Fruit fly (Drosophila melanogaster) whole organism, embryonic: ENCODE results near the gene CG32237.

ENCODE experiments used
- Abd-B ChIP-seq: fragments of 200-800 bp; sonication (Bioruptor generic); optimal IDR thresholded peaks from 2 replicates; lab custom pipeline; 2018; ENCODE audit warnings: missing biosample characterization, mild to moderate bottlenecking, missing genetic modification characterization, moderate library complexity
- Atf6 ChIP-seq: fragments of 200-800 bp; sonication (Bioruptor generic); IDR thresholded peaks from 2 replicates; pipeline ENCODE4 v1.3.6; 2022; ENCODE audit warnings: missing biosample characterization, missing genetic modification characterization
- Bdp1 ChIP-seq: fragments of 200-800 bp; sonication (Bioruptor generic); optimal IDR thresholded peaks from 3 replicates; lab custom pipeline; 2016; ENCODE audit warnings: missing biosample characterization, missing genetic modification characterization
- Bgb ChIP-seq: fragments of 200-800 bp; sonication (Bioruptor generic); IDR thresholded peaks from 2 replicates; pipeline ENCODE4 v1.3.6; 2022; ENCODE audit warnings: missing biosample characterization, missing genetic modification characterization; ENCODE audit not compliant: partially characterized antibody
- CG10267 ChIP-seq: fragments of 200-800 bp; sonication (Bioruptor generic); optimal IDR thresholded peaks from 2 replicates; lab custom pipeline; 2018; ENCODE audit warnings: missing biosample characterization, mild to moderate bottlenecking, missing genetic modification characterization, moderate library complexity
- CG10462 ChIP-seq: fragments of 200-800 bp; sonication (Bioruptor generic); optimal IDR thresholded peaks from 2 replicates; lab custom pipeline; 2016; ENCODE audit warnings: missing biosample characterization, missing genetic modification characterization
- CG10654 ChIP-seq: fragments of 200-800 bp; sonication (Bioruptor generic); optimal IDR thresholded peaks from 2 replicates; lab custom pipeline; 2016; ENCODE audit warnings: missing biosample characterization, missing genetic modification characterization
- CG11093 ChIP-seq: fragments of 200-800 bp; sonication (Bioruptor generic); IDR thresholded peaks from 3 replicates; pipeline ENCODE4 v1.3.6; 2022; ENCODE audit warnings: missing biosample characterization, missing genetic modification characterization
- CG11695 ChIP-seq: fragments of 200-800 bp; sonication (Bioruptor generic); IDR thresholded peaks from 3 replicates; pipeline ENCODE4 v1.3.6; 2022; ENCODE audit warnings: missing biosample characterization, missing genetic modification characterization
- CG12155 ChIP-seq: fragments of 200-800 bp; sonication (Bioruptor generic); optimal IDR thresholded peaks from 3 replicates; lab custom pipeline; 2016; ENCODE audit warnings: missing biosample characterization, missing genetic modification characterization
- CG12299 ChIP-seq: fragments of 200-800 bp; sonication (Bioruptor generic); optimal IDR thresholded peaks from 2 replicates; lab custom pipeline; 2018; ENCODE audit warnings: missing biosample characterization, mild to moderate bottlenecking, missing genetic modification characterization
- CG14441 ChIP-seq: fragments of 200-800 bp; sonication (Bioruptor generic); IDR thresholded peaks from 2 replicates; pipeline ENCODE4 v1.3.6; 2022; ENCODE audit warnings: missing biosample characterization, missing genetic modification characterization
- CG17802 ChIP-seq: fragments of 200-800 bp; sonication (Bioruptor generic); optimal IDR thresholded peaks from 2 replicates; lab custom pipeline; 2018; ENCODE audit warnings: missing biosample characterization, mild to moderate bottlenecking, missing genetic modification characterization, moderate library complexity
- CG17829 ChIP-seq: fragments of 200-800 bp; optimal IDR thresholded peaks from 2 replicates; lab custom pipeline; 2019; ENCODE audit warnings: missing biosample characterization, mild to moderate bottlenecking, missing genetic modification characterization, moderate library complexity
- CG2678 ChIP-seq: fragments of 200-800 bp; sonication (Bioruptor generic); optimal IDR thresholded peaks from 3 replicates; lab custom pipeline; 2019; ENCODE audit warnings: missing biosample characterization, mild to moderate bottlenecking, missing genetic modification characterization, moderate library complexity
- CG30020 ChIP-seq: fragments of 200-800 bp; optimal IDR thresholded peaks from 2 replicates; lab custom pipeline; 2019; ENCODE audit warnings: missing biosample characterization, mild to moderate bottlenecking, missing genetic modification characterization, moderate library complexity
- CG31365 ChIP-seq: fragments of 200-800 bp; sonication (Bioruptor generic); optimal IDR thresholded peaks from 2 replicates; lab custom pipeline; 2018; ENCODE audit warnings: missing biosample characterization, mild to moderate bottlenecking, missing genetic modification characterization
- CG31441 ChIP-seq: fragments of 200-800 bp; sonication (Bioruptor generic); IDR thresholded peaks from 2 replicates; pipeline ENCODE4 v1.3.6; 2022; ENCODE audit warnings: missing biosample characterization, missing genetic modification characterization
- CG3838 ChIP-seq: fragments of 200-800 bp; sonication (Bioruptor generic); optimal IDR thresholded peaks from 3 replicates; lab custom pipeline; 2016; ENCODE audit warnings: missing biosample characterization, missing genetic modification characterization
- CG42726 ChIP-seq: fragments of 200-800 bp; sonication (Bioruptor generic); IDR thresholded peaks from 2 replicates; pipeline ENCODE4 v1.3.6; 2022; ENCODE audit warnings: missing biosample characterization, missing genetic modification characterization; ENCODE audit not compliant: partially characterized antibody
- CG6175 ChIP-seq: fragments of 200-800 bp; sonication (Bioruptor generic); IDR thresholded peaks from 3 replicates; pipeline ENCODE4 v1.3.6; 2022; ENCODE audit warnings: missing biosample characterization, missing genetic modification characterization
- CG6654 ChIP-seq: fragments of 200-800 bp; sonication (Bioruptor generic); optimal IDR thresholded peaks from 2 replicates; lab custom pipeline; 2017; ENCODE audit warnings: missing biosample characterization, mild to moderate bottlenecking, missing genetic modification characterization
- CG7963 ChIP-seq: fragments of 200-800 bp; sonication (Bioruptor generic); IDR thresholded peaks from 3 replicates; pipeline ENCODE4 v1.3.6; 2022; ENCODE audit warnings: missing biosample characterization, missing genetic modification characterization; ENCODE audit not compliant: partially characterized antibody
- CG9797 ChIP-seq: fragments of 200-800 bp; sonication (Bioruptor generic); optimal IDR thresholded peaks from 3 replicates; lab custom pipeline; 2018; ENCODE audit warnings: missing biosample characterization, mild to moderate bottlenecking, missing genetic modification characterization
- CG9876 ChIP-seq: fragments of 200-800 bp; sonication (Bioruptor generic); optimal IDR thresholded peaks from 2 replicates; lab custom pipeline; 2016; ENCODE audit warnings: missing biosample characterization, missing genetic modification characterization
- Eip74EF ChIP-seq, 2 experiments: fragments of 200-800 bp in 1 of 2; fragments of >200 bp in 1 of 2; sonication (Bioruptor generic) in 1 of 2; optimal IDR thresholded peaks; 2 replicates each; lab custom pipeline; 2017 to 2019; ENCODE audit warnings: missing biosample characterization in 2 of 2, missing genetic modification characterization in 2 of 2, mild to moderate bottlenecking in 1 of 2, moderate library complexity in 1 of 2
- GATAe ChIP-seq: fragments of 200-800 bp; sonication (Bioruptor generic); conservative IDR thresholded peaks from 2 replicates; pipeline ENCODE4 v1.3.6; 2022; ENCODE audit warnings: missing biosample characterization, missing genetic modification characterization
- NC2α ChIP-seq: fragments of 200-800 bp; sonication (Bioruptor generic); optimal IDR thresholded peaks from 2 replicates; lab custom pipeline; 2016; ENCODE audit warnings: missing biosample characterization, missing genetic modification characterization
- NfI ChIP-seq: fragments of 200-800 bp; sonication (Bioruptor generic); optimal IDR thresholded peaks from 3 replicates; lab custom pipeline; 2018; ENCODE audit warnings: missing biosample characterization, mild to moderate bottlenecking, missing genetic modification characterization, moderate library complexity
- Sox102F ChIP-seq: fragments of 200-800 bp; sonication (Bioruptor generic); optimal IDR thresholded peaks from 2 replicates; lab custom pipeline; 2018; ENCODE audit warnings: missing biosample characterization, mild to moderate bottlenecking, missing genetic modification characterization, moderate library complexity
- TFAM ChIP-seq: fragments of 200-800 bp; sonication (Bioruptor generic); optimal IDR thresholded peaks from 2 replicates; lab custom pipeline; 2017; ENCODE audit warnings: missing biosample characterization, missing genetic modification characterization, inconsistent platforms
- Xbp1 ChIP-seq: fragments of 200-800 bp; sonication (Bioruptor generic); optimal IDR thresholded peaks from 3 replicates; lab custom pipeline; 2016; ENCODE audit warnings: missing biosample characterization, mild to moderate bottlenecking, missing genetic modification characterization
- ap ChIP-seq: fragments of 200-800 bp; sonication (Bioruptor generic); IDR thresholded peaks from 2 replicates; pipeline ENCODE4 v1.3.6; 2022; ENCODE audit warnings: missing biosample characterization, missing genetic modification characterization
- crol ChIP-seq: fragments of 200-800 bp; sonication (Bioruptor generic); IDR thresholded peaks from 2 replicates; pipeline ENCODE4 v1.3.6; 2022; ENCODE audit warnings: missing biosample characterization, missing genetic modification characterization
- dimm ChIP-seq: fragments of 200-800 bp; sonication (Bioruptor generic); IDR thresholded peaks from 2 replicates; pipeline ENCODE4 v1.3.6; 2022; ENCODE audit warnings: missing biosample characterization, missing genetic modification characterization
- dmrt11E ChIP-seq: fragments of 200-800 bp; sonication (Bioruptor generic); optimal IDR thresholded peaks from 3 replicates; lab custom pipeline; 2018; ENCODE audit warnings: missing biosample characterization, mild to moderate bottlenecking, missing genetic modification characterization, moderate library complexity
- dysf ChIP-seq: fragments of 200-800 bp; sonication (Bioruptor generic); IDR thresholded peaks from 3 replicates; pipeline ENCODE4 v1.3.6; 2022; ENCODE audit warnings: missing biosample characterization, missing genetic modification characterization
- ewg ChIP-seq: fragments of 200-800 bp; sonication (Bioruptor generic); optimal IDR thresholded peaks from 3 replicates; lab custom pipeline; 2017; ENCODE audit warnings: mild to moderate bottlenecking, missing biosample characterization, missing genetic modification reagents, missing genetic modification characterization
- kah ChIP-seq: fragments of 200-800 bp; sonication (Bioruptor generic); optimal IDR thresholded peaks from 2 replicates; lab custom pipeline; 2018; ENCODE audit warnings: missing biosample characterization, mild to moderate bottlenecking, missing genetic modification characterization
- lola ChIP-seq, 3 experiments: fragments of >200 bp in 2 of 3; fragments of 200-800 bp in 1 of 3; sonication (Bioruptor generic) in 1 of 3; optimal IDR thresholded peaks; 2 replicates each; lab custom pipeline; 2017 to 2019; ENCODE audit warnings: missing biosample characterization in 3 of 3, missing genetic modification characterization in 3 of 3, mild to moderate bottlenecking in 1 of 3, moderate library complexity in 1 of 3
- nerfin-1 ChIP-seq: fragments of 200-800 bp; sonication (Bioruptor generic); optimal IDR thresholded peaks from 3 replicates; lab custom pipeline; 2019; ENCODE audit warnings: missing biosample characterization, mild to moderate bottlenecking, missing genetic modification characterization, moderate library complexity
- p53 ChIP-seq: fragments of 200-800 bp; sonication (Bioruptor generic); optimal IDR thresholded peaks from 2 replicates; lab custom pipeline; 2016; ENCODE audit warnings: missing biosample characterization, missing genetic modification characterization
- pan ChIP-seq, 4 experiments: fragments of >200 bp in 3 of 4; fragments of 200-800 bp in 1 of 4; sonication (Bioruptor generic) in 1 of 4; optimal IDR thresholded peaks in 3 of 4; IDR thresholded peaks in 1 of 4; 2 replicates each; pipeline versions ENCODE4 v1.3.6 to Lab custom; 2017 to 2022; ENCODE audit warnings: missing biosample characterization in 2 of 4, missing genetic modification characterization in 2 of 4, mixed read lengths in 1 of 4
- pros ChIP-seq: fragments of 200-800 bp; sonication (Bioruptor generic); optimal IDR thresholded peaks from 3 replicates; lab custom pipeline; 2019; ENCODE audit warnings: missing biosample characterization, mild to moderate bottlenecking, missing genetic modification characterization, moderate library complexity
- seq ChIP-seq: fragments of 200-800 bp; sonication (Bioruptor generic); IDR thresholded peaks from 2 replicates; pipeline ENCODE4 v1.3.6; 2022; ENCODE audit warnings: missing biosample characterization, missing genetic modification characterization
- slp2 ChIP-seq: fragments of 200-800 bp; sonication (Bioruptor generic); optimal IDR thresholded peaks from 2 replicates; lab custom pipeline; 2016; ENCODE audit warnings: missing biosample characterization, missing genetic modification characterization
- wor ChIP-seq: fragments of 200-800 bp; sonication (Bioruptor generic); IDR thresholded peaks from 2 replicates; pipeline ENCODE4 v1.3.6; 2022; ENCODE audit warnings: missing biosample characterization, missing genetic modification characterization
- zfh1 ChIP-seq: fragments of 200-800 bp; sonication (Bioruptor generic); IDR thresholded peaks from 3 replicates; pipeline ENCODE4 v1.3.6; 2022; ENCODE audit warnings: missing biosample characterization, missing genetic modification characterization

Gene CG32237

DNA sequence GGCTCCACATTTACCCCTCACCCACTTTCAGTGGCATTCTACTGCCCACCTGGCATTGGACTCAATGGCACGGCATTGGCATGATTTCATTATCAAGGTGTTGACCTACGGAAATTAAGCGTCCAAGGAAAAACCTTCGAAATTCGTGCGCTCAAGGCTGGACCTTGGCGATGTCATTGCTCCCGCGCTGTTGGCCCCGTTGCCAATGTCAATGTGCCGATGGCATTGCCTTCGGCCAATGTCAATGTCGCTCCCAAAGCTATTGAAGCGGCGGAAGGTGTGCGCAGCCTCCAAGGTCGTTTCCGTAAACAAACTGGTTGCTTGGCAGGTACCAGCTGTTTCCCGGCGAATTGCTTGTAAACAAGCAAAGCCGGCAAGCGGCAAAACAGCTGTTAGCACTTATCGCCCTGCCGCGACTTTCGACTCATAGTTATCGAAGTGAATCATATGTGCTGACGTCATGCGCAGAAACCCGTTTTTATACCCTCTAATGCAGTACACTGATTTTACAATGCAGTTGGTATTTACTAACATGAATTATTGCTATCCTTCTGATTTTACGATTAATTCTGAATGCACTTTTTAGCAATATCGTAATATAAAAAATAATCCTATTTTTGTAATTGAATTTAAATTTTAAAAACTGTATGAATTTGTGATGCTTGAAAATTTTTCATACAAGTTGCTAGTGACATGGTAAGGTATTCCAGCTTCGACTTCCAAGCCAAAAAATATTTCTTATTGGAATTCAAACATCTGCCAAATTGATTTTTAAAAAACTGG lies 27.7 kb downstream of the CG32237 start (continued):
- peak; percentile 72 for TF ChIP-seq CG6654
- peak; percentile 98 for TF ChIP-seq CG14441 (GFP tag; lab: Robert Waterston, UW)
- TF ChIP-seq CG3838 (GFP tag; lab: Kevin White, UChicago) = peak; percentile 85
- no peak for TF ChIP-seq CG30020 (tag; lab: Kevin White, UChicago)
- peak; percentile 96 for TF ChIP-seq CG11093 (GFP tag; lab: Robert Waterston, UW)
- TF ChIP-seq Eip74EF (GFP tag; optimal IDR thresholded peaks at IDR 0.05; lab: Kevin White, UChicago) = peak in 1 of 2 experiments; percentile 100
- peak; percentile 96 for TF ChIP-seq CG17829
- TF ChIP-seq CG42726 (GFP tag; lab: Robert Waterston, UW) = no peak
- TF ChIP-seq pan (optimal IDR thresholded peaks at IDR 0.05; lab: Kevin White, UChicago) = no peak
- peak in 1 of 2 experiments; percentile 97 for TF ChIP-seq pan (GFP tag; optimal IDR thresholded peaks at IDR 0.05 in 1 of 2, IDR thresholded peaks at IDR 0.05 in 1 of 2)
- peak; percentile 98 for TF ChIP-seq ewg (GFP tag; lab: Kevin White, UChicago)
- peak; percentile 72 for TF ChIP-seq NC2α (GFP tag; lab: Kevin White, UChicago)
- peak; percentile 25 for TF ChIP-seq pros
- peak; percentile 84 for TF ChIP-seq CG31441 (GFP tag; lab: Robert Waterston, UW)
- TF ChIP-seq CG11695 (GFP tag; lab: Robert Waterston, UW) = peak; percentile 96
- peak; percentile 85 for TF ChIP-seq kah (GFP tag; lab: Kevin White, UChicago)
- peak; percentile 98 for TF ChIP-seq Atf6 (GFP tag; lab: Robert Waterston, UW)
- peak; percentile 97 for TF ChIP-seq seq
- no peak for TF ChIP-seq CG12155 (GFP tag; lab: Kevin White, UChicago)
- TF ChIP-seq nerfin-1 (tag; lab: Kevin White, UChicago) = peak; percentile 93
- peak; percentile 97 for TF ChIP-seq CG2678
- TF ChIP-seq CG7963 (GFP tag; lab: Robert Waterston, UW) = no peak
- peak; percentile 95 for TF ChIP-seq Sox102F (GFP tag; lab: Kevin White, UChicago)
- TF ChIP-seq TFAM (GFP tag; lab: Kevin White, UChicago) = peak; percentile 76
- peak; percentile 28 for TF ChIP-seq CG9876
- TF ChIP-seq dmrt11E (tag; lab: Kevin White, UChicago) = peak; percentile 93
- TF ChIP-seq dysf (GFP tag; lab: Robert Waterston, UW) = peak; percentile 98
- peak; percentile 90 for TF ChIP-seq CG12299
- peak; percentile 86 for TF ChIP-seq Bdp1
- peak; percentile 94 for TF ChIP-seq CG10462
- TF ChIP-seq CG17802 = peak; percentile 51
- TF ChIP-seq dimm (GFP tag; lab: Robert Waterston, UW) = peak; percentile 87
- TF ChIP-seq CG10654 (GFP tag; lab: Kevin White, UChicago) = peak; percentile 91
- peak; percentile 54; the same call in 1 of the 2 replicates for TF ChIP-seq Bgb (GFP tag; lab: Robert Waterston, UW)
- peak; percentile 90 for TF ChIP-seq CG10267
- peak; percentile 95 for TF ChIP-seq ap (GFP tag; lab: Robert Waterston, UW)
- peak; percentile 25 for TF ChIP-seq CG9797 (GFP tag; lab: Kevin White, UChicago)
- peak; percentile 92 for TF ChIP-seq NfI (GFP tag; lab: Kevin White, UChicago)
- peak; percentile 97 for TF ChIP-seq Xbp1 (GFP tag; lab: Kevin White, UChicago)
- peak; percentile 57 for TF ChIP-seq slp2 (GFP tag; lab: Kevin White, UChicago)
- TF ChIP-seq crol (GFP tag; lab: Robert Waterston, UW) = peak; percentile 46
- peak; percentile 94 for TF ChIP-seq wor
- peak; percentile 43 for TF ChIP-seq p53 (GFP tag; lab: Kevin White, UChicago)
- TF ChIP-seq CG31365 = peak; percentile 70
- TF ChIP-seq GATAe (GFP tag; lab: Robert Waterston, UW) = peak; percentile 89
- TF ChIP-seq zfh1 = peak; percentile 97
- TF ChIP-seq CG6175 (GFP tag; lab: Robert Waterston, UW) = peak; percentile 90
- TF ChIP-seq lola (GFP tag; optimal IDR thresholded peaks at IDR 0.05; lab: Kevin White, UChicago) = no peak
- peak; percentile 95 for TF ChIP-seq Abd-B (GFP tag; lab: Kevin White, UChicago)
